Fruit fly (Drosophila melanogaster): ENCODE results near the gene CG4287.

Gene CG4287

dm6 chr3R:15919367-15920228, 44.1 kb downstream of the CG4287 start (continued):
- TF ChIP-seq CG7963 (GFP tag; IDR thresholded peaks at IDR 0.05; ENCODE audit: partially characterized antibody) (no peak), TFAM (GFP tag; optimal IDR thresholded peaks at IDR 0.05) (no peak), bsh (GFP tag; optimal IDR thresholded peaks at IDR 0.05) (peak in 1 of 2 experiments; percentile 90), Atf-2 (GFP tag; optimal IDR thresholded peaks at IDR 0.05) (no peak), org-1 (GFP tag; optimal IDR thresholded peaks at IDR 0.05) (no peak), esg (GFP tag; conservative IDR thresholded peaks at IDR 0.05) (no peak), otp (GFP tag; IDR thresholded peaks at IDR 0.05) (0 out of 3 replicates have a peak, but pooled peaks have one; percentile 33), CG7745 (tag; optimal IDR thresholded peaks at IDR 0.05) (no peak), CG17361 (GFP tag; IDR thresholded peaks at IDR 0.05) (no peak), CG30403 (GFP tag; optimal IDR thresholded peaks at IDR 0.05) (no peak), CG8944 (GFP tag; optimal IDR thresholded peaks at IDR 0.05) (no peak), Deaf1 (tag; optimal IDR thresholded peaks at IDR 0.05) (no peak), tio (GFP tag; optimal IDR thresholded peaks at IDR 0.05) (no peak), ind (GFP tag; optimal IDR thresholded peaks at IDR 0.05) (no peak), h (optimal IDR thresholded peaks at IDR 0.05) (no peak), tna (GFP tag; IDR thresholded peaks at IDR 0.05; ENCODE audit: partially characterized antibody) (no peak), dimm (GFP tag; IDR thresholded peaks at IDR 0.05) (0 out of 2 replicates have a peak, but pooled peaks have one; percentile 26), ERR (GFP tag; optimal IDR thresholded peaks at IDR 0.05) (no peak), CG12236 (GFP tag; optimal IDR thresholded peaks at IDR 0.05) (no peak), ci (GFP tag; IDR thresholded peaks at IDR 0.05) (peak; percentile 44; the same call in 1 of the 3 replicates), CG32767 (GFP tag; IDR thresholded peaks at IDR 0.05) (no peak), sisA (GFP tag; IDR thresholded peaks at IDR 0.05) (no peak), salm (tag; optimal IDR thresholded peaks at IDR 0.05) (no peak), CG13123 (GFP tag; optimal IDR thresholded peaks at IDR 0.05) (no peak), sim (GFP tag; IDR thresholded peaks at IDR 0.05) (no peak), CG2875 (GFP tag; optimal IDR thresholded peaks at IDR 0.05) (no peak), CG2120 (GFP tag; optimal IDR thresholded peaks at IDR 0.05) (no peak), CG9817 (tag; optimal IDR thresholded peaks at IDR 0.05) (no peak), gcm2 (GFP tag; optimal IDR thresholded peaks at IDR 0.05) (no peak), CG8388 (GFP tag; optimal IDR thresholded peaks at IDR 0.05) (no peak), sc (optimal IDR thresholded peaks at IDR 0.05) (no peak), sc (GFP tag; optimal IDR thresholded peaks at IDR 0.05) (no peak), fu2 (GFP tag; optimal IDR thresholded peaks at IDR 0.05) (no peak), unpg (GFP tag; optimal IDR thresholded peaks at IDR 0.05) (no peak), CG4730 (GFP tag; IDR thresholded peaks at IDR 0.05) (no peak), CG12744 (GFP tag; optimal IDR thresholded peaks at IDR 0.05) (no peak), CG6765 (GFP tag; optimal IDR thresholded peaks at IDR 0.05) (no peak), chinmo (GFP tag; IDR thresholded peaks at IDR 0.05; ENCODE audit: partially characterized antibody) (0 out of 4 replicates have a peak, but pooled peaks have one; percentile 49), Dad (GFP tag; optimal IDR thresholded peaks at IDR 0.05) (no peak), sd (tag; optimal IDR thresholded peaks at IDR 0.05) (peak; percentile 98), CG17912 (GFP tag; optimal IDR thresholded peaks at IDR 0.05) (no peak), Max (GFP tag; optimal IDR thresholded peaks at IDR 0.05) (no peak), CG1602 (GFP tag; optimal IDR thresholded peaks at IDR 0.05) (peak; percentile 36), CG42726 (GFP tag; IDR thresholded peaks at IDR 0.05; ENCODE audit: partially characterized antibody) (no peak), slbo (GFP tag; IDR thresholded peaks at IDR 0.05) (no peak), Dek (tag; optimal IDR thresholded peaks at IDR 0.05) (no peak), row (GFP tag; IDR thresholded peaks at IDR 0.05) (peak; percentile 28; the same call in 1 of the 3 replicates), CG17186 (GFP tag; optimal IDR thresholded peaks at IDR 0.05) (no peak), CG10431 (GFP tag; optimal IDR thresholded peaks at IDR 0.05) (no peak), bigmax (GFP tag; optimal IDR thresholded peaks at IDR 0.05) (no peak)
